Worm (Caenorhabditis elegans) whole organism, early embryonic: ENCODE results near the gene bus-2.
A peak's percentile ranks its signal among the peaks of the same experiment; 100 is the strongest.

Experiments used
- B0310.2 ChIP-seq: sonication (generic microtip); optimal IDR thresholded peaks from 2 replicates; lab custom pipeline; 2016; ENCODE audit warnings: mild to moderate bottlenecking, missing genetic modification characterization, missing compliant biosample characterization
- F13C5.2 ChIP-seq: sonication (generic microtip); optimal IDR thresholded peaks from 2 replicates; lab custom pipeline; 2017; ENCODE audit warnings: mild to moderate bottlenecking, missing genetic modification characterization, inconsistent platforms, missing compliant biosample characterization
- aly-1 ChIP-seq: sonication (generic microtip); optimal IDR thresholded peaks from 2 replicates; lab custom pipeline; 2016; ENCODE audit warnings: missing genetic modification characterization, missing compliant biosample characterization
- ama-1 ChIP-seq: fragments of 150-350 bp; optimal IDR thresholded peaks from 2 replicates; lab custom pipeline; 2014
- ets-7 ChIP-seq: sonication (generic microtip); optimal IDR thresholded peaks from 2 replicates; lab custom pipeline; 2016; ENCODE audit warnings: missing genotype, missing genetic modification characterization, missing compliant biosample characterization
- hmbx-1 ChIP-seq: sonication (generic microtip); optimal IDR thresholded peaks from 2 replicates; lab custom pipeline; 2016; ENCODE audit warnings: mild to moderate bottlenecking, missing genetic modification characterization, missing compliant biosample characterization
- hmg-4 ChIP-seq: fragments of 200-800 bp; sonication (Bioruptor generic); optimal IDR thresholded peaks from 2 replicates; lab custom pipeline; 2018; ENCODE audit warnings: mild to moderate bottlenecking, missing genetic modification characterization, missing compliant biosample characterization
- scrt-1 ChIP-seq: fragments of 200-800 bp; sonication (Bioruptor generic); IDR thresholded peaks from 2 replicates; pipeline ENCODE4 v1.3.6; 2022; ENCODE audit warnings: missing genetic modification characterization, missing compliant biosample characterization
- tbx-37 ChIP-seq: fragments of 200-800 bp; sonication (Bioruptor generic); conservative IDR thresholded peaks from 2 replicates; pipeline ENCODE4 v1.3.6; 2022; ENCODE audit warnings: missing genetic modification reagents, missing genetic modification characterization, missing compliant biosample characterization
- tra-4 ChIP-seq: sonication (generic microtip); optimal IDR thresholded peaks from 2 replicates; lab custom pipeline; 2017; ENCODE audit warnings: missing genetic modification characterization, missing compliant biosample characterization

ce11 chrIV:1687151-1687550, 12.5 kb upstream of the bus-2 start:
- no peak for TF ChIP-seq ama-1 (lab: Kevin White, UChicago)
- no peak for TF ChIP-seq ets-7 (tag; lab: Kevin White, UChicago)
- no peak for TF ChIP-seq B0310.2 (tag; lab: Kevin White, UChicago)
- TF ChIP-seq scrt-1 (GFP tag; lab: Robert Waterston, UW), result no peak
- TF ChIP-seq F13C5.2, result no peak
- peak; percentile 1 for TF ChIP-seq aly-1 (tag; lab: Kevin White, UChicago)
- TF ChIP-seq hmg-4, result no peak
- TF ChIP-seq hmbx-1 (tag; lab: Kevin White, UChicago), result no peak
- TF ChIP-seq tra-4, result no peak
- TF ChIP-seq tbx-37, result no peak
